Worm (Caenorhabditis elegans): ENCODE measurements around the gene lmd-4.
"Not testable (repeated sequence)": the region's sequence is repeated elsewhere in the genome, so short reads cannot be mapped to it uniquely, and the experiment has no call there.

Gene lmd-4

DNA sequence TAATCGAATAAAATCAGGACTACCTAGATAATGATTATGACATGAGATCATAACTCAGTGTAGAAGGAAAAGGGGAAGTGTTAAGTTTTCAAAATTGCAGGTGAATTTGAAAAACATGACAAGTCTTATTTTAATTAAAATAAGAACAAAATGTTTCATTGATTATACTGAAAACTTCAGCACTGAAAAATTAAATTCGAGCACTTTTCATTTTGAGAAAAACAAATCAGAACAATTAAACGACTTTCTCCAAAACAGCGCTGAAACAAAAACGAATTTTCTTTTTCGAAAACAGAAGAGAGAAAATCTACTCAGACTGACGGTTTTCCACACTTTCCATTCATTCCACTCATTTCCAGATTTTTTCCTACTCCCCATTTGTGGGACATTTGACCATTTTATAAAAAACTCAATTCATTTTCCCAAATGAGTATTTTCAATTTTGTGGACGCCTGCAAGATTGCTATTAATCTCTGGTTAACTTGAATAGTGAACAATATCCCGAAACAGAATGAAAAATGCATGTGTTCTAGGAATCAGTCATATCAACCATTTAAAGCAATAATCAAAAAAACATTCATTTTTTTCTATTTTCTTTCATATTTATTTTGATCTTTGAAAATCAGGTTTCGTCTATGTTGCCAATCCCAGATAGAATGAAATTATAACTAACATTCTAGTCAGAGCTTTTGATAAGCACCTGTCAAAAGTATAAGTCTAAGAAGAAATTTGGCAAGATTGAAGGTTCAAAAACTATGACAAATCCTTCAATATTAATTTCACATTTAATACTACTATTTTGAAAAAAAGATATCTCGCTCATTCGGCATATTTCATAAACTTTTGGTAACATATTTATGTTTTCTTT, 31.6 kb upstream of the lmd-4 start, which contains the start of the genes srh-231 and srh-275:
Gene srh-231 (minus strand): TSS at position 51 of the 868 bp plus-strand sequence.
Gene srh-275 (plus strand): TSS at position 818 of the 868 bp plus-strand sequence.
- TF ChIP-seq nfya-2 (GFP tag; IDR thresholded peaks at IDR 0.05) (no peak), Y56A3A.18 (GFP tag; IDR thresholded peaks at IDR 0.05) (no peak), lsy-27 (tag; optimal IDR thresholded peaks at IDR 0.05; ENCODE audit: borderline replicate concordance, insufficient read depth) (no peak), atf-7 (tag; optimal IDR thresholded peaks at IDR 0.05) (no peak), B0019.2 (GFP tag; conservative IDR thresholded peaks at IDR 0.05) (no peak)

DNA sequence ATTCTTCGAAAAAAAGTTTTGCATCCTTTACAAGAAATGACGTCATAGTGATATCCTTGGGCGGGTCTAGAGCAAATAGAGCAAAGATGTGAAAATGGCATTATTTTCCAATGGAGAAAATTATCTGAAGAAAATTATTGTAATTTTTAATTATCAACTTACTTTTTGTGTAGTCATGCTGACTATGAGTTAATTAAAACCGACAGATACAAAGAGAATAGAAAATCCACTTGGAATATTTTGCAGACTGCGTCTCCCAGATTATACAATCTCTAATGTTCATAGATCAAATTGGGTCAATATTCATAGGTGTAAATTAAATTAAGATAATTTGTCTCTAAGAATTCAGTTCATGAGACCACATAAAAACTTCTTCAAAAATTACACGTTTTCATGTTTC, 28.7 kb upstream of the lmd-4 start, which contains the start of gene nhr-149:
Gene nhr-149 (minus strand): TSS at position 101 of the 400 bp plus-strand sequence.
- no peak for TF ChIP-seq F33H1.4 (GFP tag; IDR thresholded peaks at IDR 0.05)
- no peak for TF ChIP-seq efl-1 (GFP tag; optimal IDR thresholded peaks at IDR 0.05)
- no peak for TF ChIP-seq repo-1 (tag; optimal IDR thresholded peaks at IDR 0.05)
- TF ChIP-seq nhr-90 (tag; optimal IDR thresholded peaks at IDR 0.05) = no peak
- no peak for TF ChIP-seq ekl-4 (GFP tag; IDR thresholded peaks at IDR 0.05)
- no peak for TF ChIP-seq T07F8.4 (tag; optimal IDR thresholded peaks at IDR 0.05)
- TF ChIP-seq lin-26 (GFP tag; IDR thresholded peaks at IDR 0.05) = no peak
- no peak for TF ChIP-seq let-526 (GFP tag; IDR thresholded peaks at IDR 0.05)
- no peak for TF ChIP-seq D2030.7 (GFP tag; IDR thresholded peaks at IDR 0.05)
- no peak for TF ChIP-seq madf-8 (GFP tag; conservative IDR thresholded peaks at IDR 0.05)
- TF ChIP-seq ztf-3 (GFP tag; optimal IDR thresholded peaks at IDR 0.05) = no peak
- TF ChIP-seq Y53F4B.3 (GFP tag; IDR thresholded peaks at IDR 0.05) = no peak
- no peak for TF ChIP-seq Y53G8AR.9 (GFP tag; conservative IDR thresholded peaks at IDR 0.05)

DNA sequence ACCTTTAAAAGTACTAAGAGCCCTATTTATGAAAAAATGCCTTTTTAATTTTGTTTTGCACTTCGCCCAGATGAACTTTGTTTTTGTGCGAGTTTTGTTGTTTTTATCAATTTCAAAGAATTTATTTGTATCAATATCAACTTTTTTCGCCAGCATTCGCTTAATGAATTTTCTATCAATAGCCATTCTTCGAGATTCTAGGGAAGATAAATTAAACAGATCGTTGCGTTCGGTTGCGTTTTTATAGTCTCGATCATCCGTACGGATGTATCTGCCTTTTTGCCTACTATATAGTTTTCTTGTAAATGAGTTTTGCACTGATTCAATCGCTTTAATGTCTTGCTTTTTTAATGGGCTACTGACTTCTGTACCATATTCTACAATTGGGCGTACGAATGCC, 24.7 kb upstream of the lmd-4 start, which contains the start of gene nhr-147:
Gene nhr-147 (plus strand): TSS at position 301 of the 400 bp plus-strand sequence.
- TF ChIP-seq gei-17 (GFP tag; optimal IDR thresholded peaks at IDR 0.05); madf-8 (GFP tag; conservative IDR thresholded peaks at IDR 0.05); K11D2.4 (GFP tag; IDR thresholded peaks at IDR 0.05): not testable (repeated sequence)

DNA sequence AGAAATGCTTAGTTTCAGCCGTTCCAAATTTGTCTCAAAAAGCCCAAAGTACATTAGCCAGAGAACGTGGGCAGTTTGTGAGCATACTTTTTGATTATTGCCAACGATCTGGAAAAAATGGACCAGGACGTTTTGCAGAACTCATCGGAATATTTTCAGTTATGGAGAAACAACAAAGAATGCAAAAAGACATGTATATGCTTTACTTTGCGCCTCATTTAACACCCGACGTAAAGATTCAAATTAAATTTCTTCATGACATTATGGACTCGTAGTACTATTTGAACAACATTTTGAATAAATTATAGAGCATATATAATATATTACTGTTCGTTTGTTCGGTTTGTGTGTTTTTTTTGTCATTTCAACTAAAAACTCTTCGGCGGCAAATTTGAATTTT, 22.7 kb upstream of the lmd-4 start, which contains the start of gene srh-244:
Gene srh-244 (plus strand): TSS at position 301 of the 400 bp plus-strand sequence.
- TF ChIP-seq madf-6 (GFP tag; IDR thresholded peaks at IDR 0.05) = no peak
- no peak for TF ChIP-seq rec-8 (tag; optimal IDR thresholded peaks at IDR 0.05)
- no peak for TF ChIP-seq F33H1.4 (GFP tag; IDR thresholded peaks at IDR 0.05)
- no peak for TF ChIP-seq hmg-1.2 (GFP tag; IDR thresholded peaks at IDR 0.05)
- no peak for TF ChIP-seq F22D6.2 (tag; optimal IDR thresholded peaks at IDR 0.05)
- no peak for TF ChIP-seq nhr-120 (GFP tag; IDR thresholded peaks at IDR 0.05)
- no peak for TF ChIP-seq dpl-1 (GFP tag; optimal IDR thresholded peaks at IDR 0.05)
- TF ChIP-seq aptf-2 (GFP tag; conservative IDR thresholded peaks at IDR 0.05) = no peak
- TF ChIP-seq K11D2.4 (GFP tag; IDR thresholded peaks at IDR 0.05) = no peak
- no peak for TF ChIP-seq Y67H2A.10 (GFP tag; conservative IDR thresholded peaks at IDR 0.05)
- no peak for TF ChIP-seq snpc-1.3 (tag; optimal IDR thresholded peaks at IDR 0.05; ENCODE audit: insufficient read depth)
- TF ChIP-seq B0035.1 (tag; optimal IDR thresholded peaks at IDR 0.05) = no peak
- TF ChIP-seq Y56A3A.18 (GFP tag; IDR thresholded peaks at IDR 0.05) = no peak
- no peak for TF ChIP-seq T26A5.8 (tag; optimal IDR thresholded peaks at IDR 0.05)
- no peak for TF ChIP-seq ceh-91 (GFP tag; IDR thresholded peaks at IDR 0.05)
- no peak for TF ChIP-seq dpff-1 (tag; optimal IDR thresholded peaks at IDR 0.05)
- TF ChIP-seq nhr-90 (tag; optimal IDR thresholded peaks at IDR 0.05) = no peak

Data from whole organism, young adult.